Comparison of ENCODE assay signal across 5 fruit fly cellular contexts in genomic region chr3R:4232139-4233017, dm6.
TF ChIP-seq lines count a peak whose summit lies in the region.

TSS of gene CG14641 (minus strand) at chr3R:4232342.

- TF ChIP-seq CTCF in whole organism, embryonic (GFP tag; optimal IDR thresholded peaks at IDR 0.05; lab: Kevin White, UChicago) = no peak

TF ChIP-seq in whole organism, adult, 20 proteins besides CTCF, POLR2A, EP300 and RAD21:
- TF ChIP-seq CG11617 (GFP tag; optimal IDR thresholded peaks at IDR 0.05; lab: Kevin White, UChicago) (no peak), CG7045 (GFP tag; optimal IDR thresholded peaks at IDR 0.05; lab: Kevin White, UChicago) (no peak), toe (GFP tag; optimal IDR thresholded peaks at IDR 0.05; lab: Kevin White, UChicago) (peak; percentile 32), bab1 (GFP tag; optimal IDR thresholded peaks at IDR 0.05; lab: Kevin White, UChicago) (peak; percentile 36), CG12768 (GFP tag; optimal IDR thresholded peaks at IDR 0.05; lab: Kevin White, UChicago) (no peak)

TF ChIP-seq in whole organism, embryonic, 481 proteins besides CTCF, POLR2A, EP300 and RAD21 (continues in another document):
- TF ChIP-seq Nf-YB (GFP tag; optimal IDR thresholded peaks at IDR 0.05; lab: Kevin White, UChicago) (no peak), CG2116 (GFP tag; optimal IDR thresholded peaks at IDR 0.05; lab: Kevin White, UChicago) (peak; percentile 31), Dip2 (GFP tag; IDR thresholded peaks at IDR 0.05; lab: Robert Waterston, UW) (no peak), CG32772 (GFP tag; IDR thresholded peaks at IDR 0.05; lab: Robert Waterston, UW) (no peak), jing (GFP tag; optimal IDR thresholded peaks at IDR 0.05; lab: Kevin White, UChicago) (no peak), CG18599 (GFP tag; optimal IDR thresholded peaks at IDR 0.05; lab: Kevin White, UChicago) (no peak), sug (tag; optimal IDR thresholded peaks at IDR 0.05; lab: Kevin White, UChicago) (no peak), CG18011 (GFP tag; optimal IDR thresholded peaks at IDR 0.05; lab: Kevin White, UChicago) (no peak), ato (GFP tag; IDR thresholded peaks at IDR 0.05; lab: Robert Waterston, UW; ENCODE audit: partially characterized antibody) (0 out of 2 replicates have a peak, but pooled peaks have one; percentile 56), salm (tag; optimal IDR thresholded peaks at IDR 0.05; lab: Kevin White, UChicago) (no peak), CG11696 (GFP tag; IDR thresholded peaks at IDR 0.05; lab: Robert Waterston, UW) (no peak), peb (GFP tag; IDR thresholded peaks at IDR 0.05; lab: Robert Waterston, UW) (no peak), CG17912 (GFP tag; optimal IDR thresholded peaks at IDR 0.05; lab: Kevin White, UChicago) (no peak), CoRest (tag; optimal IDR thresholded peaks at IDR 0.05; lab: Kevin White, UChicago) (peak; percentile 42), CG16813 (GFP tag; IDR thresholded peaks at IDR 0.05; lab: Robert Waterston, UW; ENCODE audit: partially characterized antibody) (peak; percentile 64), CG2129 (GFP tag; IDR thresholded peaks at IDR 0.05; lab: Robert Waterston, UW; ENCODE audit: partially characterized antibody) (no peak; the same call in 1 of the 2 replicates), CG3838 (GFP tag; optimal IDR thresholded peaks at IDR 0.05; lab: Kevin White, UChicago) (no peak), danr (GFP tag; IDR thresholded peaks at IDR 0.05; lab: Robert Waterston, UW) (no peak), sens-2 (GFP tag; IDR thresholded peaks at IDR 0.05; lab: Robert Waterston, UW) (no peak), CG5953 (GFP tag; IDR thresholded peaks at IDR 0.05; lab: Robert Waterston, UW) (no peak), CG9876 (GFP tag; optimal IDR thresholded peaks at IDR 0.05; lab: Kevin White, UChicago) (no peak)

TF ChIP-seq in whole organism, prepupa, 60 proteins besides CTCF, POLR2A, EP300 and RAD21 (continues in another document):
- TF ChIP-seq Ets21C (GFP tag; optimal IDR thresholded peaks at IDR 0.05; lab: Kevin White, UChicago) (no peak), fd59A (GFP tag; optimal IDR thresholded peaks at IDR 0.05; lab: Kevin White, UChicago) (peak; percentile 16), Eip78C (GFP tag; lab: Kevin White, UChicago) (peak; percentile 65), Hr39 (GFP tag; optimal IDR thresholded peaks at IDR 0.05; lab: Kevin White, UChicago) (peak; percentile 26), CG34406 (GFP tag; optimal IDR thresholded peaks at IDR 0.05; lab: Kevin White, UChicago) (no peak), Eip93F (GFP tag; optimal IDR thresholded peaks at IDR 0.05; lab: Kevin White, UChicago) (no peak), eg (GFP tag; IDR thresholded peaks at IDR 0.05; lab: Robert Waterston, UW) (no peak), CG3032 (tag; optimal IDR thresholded peaks at IDR 0.05; lab: Kevin White, UChicago) (peak; percentile 15), CG32006 (GFP tag; optimal IDR thresholded peaks at IDR 0.05; lab: Kevin White, UChicago) (peak; percentile 50), CG31627 (GFP tag; optimal IDR thresholded peaks at IDR 0.05; lab: Kevin White, UChicago) (peak; percentile 28), CG11902 (GFP tag; optimal IDR thresholded peaks at IDR 0.05; lab: Kevin White, UChicago) (no peak), Sox102F (GFP tag; optimal IDR thresholded peaks at IDR 0.05; lab: Kevin White, UChicago) (no peak), CG1621 (tag; optimal IDR thresholded peaks at IDR 0.05; lab: Kevin White, UChicago) (no peak), lz (GFP tag; optimal IDR thresholded peaks at IDR 0.05; lab: Kevin White, UChicago) (peak; percentile 4), achi (GFP tag; optimal IDR thresholded peaks at IDR 0.05; lab: Kevin White, UChicago) (no peak), dsx (GFP tag; optimal IDR thresholded peaks at IDR 0.05; lab: Kevin White, UChicago; ENCODE audit: poor library complexity, severe bottlenecking) (no peak), Sox15 (GFP tag; optimal IDR thresholded peaks at IDR 0.05; lab: Kevin White, UChicago) (peak; percentile 36), Eip75B (GFP tag; optimal IDR thresholded peaks at IDR 0.05; lab: Kevin White, UChicago) (no peak), Hr4 (GFP tag; optimal IDR thresholded peaks at IDR 0.05; lab: Kevin White, UChicago) (peak; percentile 2), CG8632 (GFP tag; optimal IDR thresholded peaks at IDR 0.05; lab: Kevin White, UChicago) (no peak), Sox14 (GFP tag; optimal IDR thresholded peaks at IDR 0.05; lab: Kevin White, UChicago) (peak; percentile 18), cyc (GFP tag; optimal IDR thresholded peaks at IDR 0.05; lab: Kevin White, UChicago) (no peak), CG10669 (GFP tag; optimal IDR thresholded peaks at IDR 0.05; lab: Kevin White, UChicago) (no peak)

TF ChIP-seq in whole organism, pupa, 21 proteins besides CTCF, POLR2A, EP300 and RAD21:
- TF ChIP-seq CG15710 (tag; optimal IDR thresholded peaks at IDR 0.05; lab: Kevin White, UChicago) = peak; percentile 6
- no peak for TF ChIP-seq CG13204 (GFP tag; optimal IDR thresholded peaks at IDR 0.05; lab: Kevin White, UChicago)
- TF ChIP-seq CG32121 (GFP tag; IDR thresholded peaks at IDR 0.05; lab: Robert Waterston, UW) = no peak
- TF ChIP-seq CG34367 (tag; optimal IDR thresholded peaks at IDR 0.05; lab: Kevin White, UChicago) = no peak
- peak; percentile 1 for TF ChIP-seq CG8159 (tag; optimal IDR thresholded peaks at IDR 0.05; lab: Kevin White, UChicago)

TF ChIP-seq in whole organism, wandering third instar larva, 38 proteins besides CTCF, POLR2A, EP300 and RAD21:
- TF ChIP-seq Hr78 (GFP tag; optimal IDR thresholded peaks at IDR 0.05; lab: Kevin White, UChicago) (peak; percentile 82), N (GFP tag; optimal IDR thresholded peaks at IDR 0.05; lab: Kevin White, UChicago) (peak; percentile 86), dmrt93B (GFP tag; optimal IDR thresholded peaks at IDR 0.05; lab: Kevin White, UChicago) (peak; percentile 40), woc (GFP tag; optimal IDR thresholded peaks at IDR 0.05; lab: Kevin White, UChicago) (peak; percentile 63), Dif (GFP tag; optimal IDR thresholded peaks at IDR 0.05; lab: Kevin White, UChicago; ENCODE audit: partially characterized antibody) (no peak), Myc (optimal IDR thresholded peaks at IDR 0.05; lab: Kevin White, UChicago) (peak; percentile 9), HLH106 (tag; optimal IDR thresholded peaks at IDR 0.05; lab: Kevin White, UChicago) (peak; percentile 7), lola (GFP tag; optimal IDR thresholded peaks at IDR 0.05; lab: Kevin White, UChicago) (peak; percentile 98), GATAd (GFP tag; optimal IDR thresholded peaks at IDR 0.05; lab: Kevin White, UChicago) (no peak), Abd-B (GFP tag; optimal IDR thresholded peaks at IDR 0.05; lab: Kevin White, UChicago) (peak; percentile 63)
TF ChIP-seq in whole organism, wandering third instar larva: peak in this region for 8.
